Worm (Caenorhabditis elegans): ENCODE data around the gene fbxb-111.

DNA sequence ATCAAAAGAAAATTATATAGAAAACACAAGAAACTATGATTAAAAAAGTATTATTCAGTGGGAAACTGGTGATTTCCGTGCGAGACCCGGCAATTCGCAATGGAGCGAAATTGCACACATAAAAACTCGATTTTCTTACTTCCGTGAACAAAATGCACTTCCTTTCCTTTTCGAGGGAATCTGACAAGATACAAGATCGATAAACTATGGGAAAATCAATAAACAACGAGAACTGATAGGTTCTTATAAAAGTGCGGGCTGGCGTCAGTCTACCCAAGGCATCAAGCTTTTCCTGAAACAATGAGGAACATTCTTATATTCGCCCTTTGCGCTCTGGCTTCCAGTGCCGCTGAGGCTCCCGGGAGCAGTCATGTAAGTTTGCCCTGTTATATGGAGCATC lies 21.8 kb downstream of the fbxb-111 start, which contains the start of gene F29A7.3:
- TF ChIP-seq ztf-29 (GFP tag; IDR thresholded peaks at IDR 0.05): no peak
- no peak for TF ChIP-seq cog-1 (tag; optimal IDR thresholded peaks at IDR 0.05)
- no peak for TF ChIP-seq flt-1 (GFP tag; IDR thresholded peaks at IDR 0.05)
- TF ChIP-seq ref-1 (GFP tag; conservative IDR thresholded peaks at IDR 0.05): no peak
- no peak for TF ChIP-seq med-1 (GFP tag; optimal IDR thresholded peaks at IDR 0.05; ENCODE audit: insufficient read depth)
- TF ChIP-seq ztf-23 (GFP tag; IDR thresholded peaks at IDR 0.05): no peak
- TF ChIP-seq T22C8.4 (GFP tag; IDR thresholded peaks at IDR 0.05): no peak
- TF ChIP-seq klf-2 (GFP tag; conservative IDR thresholded peaks at IDR 0.05): no peak
- TF ChIP-seq tab-1 (GFP tag; IDR thresholded peaks at IDR 0.05): no peak

All from whole organism, midembryonic.